Fruit fly (Drosophila melanogaster) whole organism: Measurements from ENCODE around the gene Cpsf5.

Experiments used
- CG8478 ChIP-seq: fragments of >200 bp; optimal IDR thresholded peaks from 2 replicates; lab custom pipeline; 2018; ENCODE audit warnings: inconsistent platforms
- Dll ChIP-seq: fragments of >200 bp; optimal IDR thresholded peaks from 2 replicates; lab custom pipeline; 2017
- EcR ChIP-seq, 2 experiments: fragments of >200 bp; optimal IDR thresholded peaks; 2 replicates each; lab custom pipeline; 2017; ENCODE audit warnings: missing biosample characterization in 2 of 2, missing genetic modification characterization in 2 of 2, missing genetic modification reagents in 2 of 2
- pan ChIP-seq: fragments of >200 bp; optimal IDR thresholded peaks from 2 replicates; lab custom pipeline; 2017
- psq ChIP-seq: fragments of >200 bp; optimal IDR thresholded peaks from 2 replicates; lab custom pipeline; 2017

DNA sequence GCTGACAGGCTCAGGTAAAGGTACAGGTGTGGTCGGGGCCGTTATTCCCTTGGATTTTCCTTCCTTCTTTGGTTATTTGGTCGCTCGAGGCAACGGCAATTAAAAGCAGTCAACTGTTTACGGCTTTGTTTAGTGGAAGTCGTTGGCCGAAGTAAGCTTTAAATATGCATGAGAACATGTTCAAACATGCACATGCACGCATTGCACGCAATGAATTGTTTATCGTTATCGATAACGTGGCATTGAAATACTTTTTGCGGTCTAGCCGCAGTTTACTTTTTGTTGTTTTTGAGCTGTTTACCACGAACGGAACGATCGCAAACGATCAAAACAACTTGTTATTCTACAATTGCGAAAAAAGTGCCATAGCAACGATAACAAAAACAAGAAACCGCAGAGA is 10.8 kb downstream of the Cpsf5 start:
- TF ChIP-seq Dll (no peak), pan (no peak), EcR (GFP tag; optimal IDR thresholded peaks at IDR 0.05; lab: Kevin White, UChicago) (no peak), CG8478 (lab: Kevin White, UChicago) (no peak), psq (no peak)
